Worm (Caenorhabditis elegans): ENCODE measurements around the gene npr-13.

Gene npr-13

DNA sequence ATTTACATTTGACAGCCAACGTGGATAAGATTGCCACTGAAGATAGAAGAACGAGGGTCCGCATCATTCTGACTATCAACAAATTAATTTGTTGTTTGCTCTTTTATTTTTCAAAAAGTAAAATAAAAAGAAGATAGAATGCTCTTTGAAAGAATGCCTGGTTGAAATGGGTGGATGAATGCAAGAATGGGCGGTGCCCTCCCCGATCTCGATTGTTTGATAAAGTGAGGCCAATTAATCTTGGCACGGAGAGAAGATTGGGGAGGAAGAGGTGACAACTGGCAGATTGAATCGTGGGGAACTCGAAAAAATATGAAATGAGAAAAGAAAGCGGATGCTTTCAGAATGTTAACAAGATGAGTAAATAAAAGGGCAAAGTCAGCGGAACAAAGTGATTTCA is 13.0 kb upstream of the npr-13 start, which contains the start of gene ZC412.3:
TSS of gene ZC412.3 (minus strand) at position 183 of the 400 bp plus-strand sequence.
- peak; percentile 10 for TF ChIP-seq unc-55 (GFP tag; optimal IDR thresholded peaks at IDR 0.05)
- peak; percentile 56 for TF ChIP-seq ceh-18 (tag; optimal IDR thresholded peaks at IDR 0.05)
- TF ChIP-seq ceh-48 (tag; optimal IDR thresholded peaks at IDR 0.05), result no peak
- TF ChIP-seq nhr-11 (tag; optimal IDR thresholded peaks at IDR 0.05), result no peak

DNA sequence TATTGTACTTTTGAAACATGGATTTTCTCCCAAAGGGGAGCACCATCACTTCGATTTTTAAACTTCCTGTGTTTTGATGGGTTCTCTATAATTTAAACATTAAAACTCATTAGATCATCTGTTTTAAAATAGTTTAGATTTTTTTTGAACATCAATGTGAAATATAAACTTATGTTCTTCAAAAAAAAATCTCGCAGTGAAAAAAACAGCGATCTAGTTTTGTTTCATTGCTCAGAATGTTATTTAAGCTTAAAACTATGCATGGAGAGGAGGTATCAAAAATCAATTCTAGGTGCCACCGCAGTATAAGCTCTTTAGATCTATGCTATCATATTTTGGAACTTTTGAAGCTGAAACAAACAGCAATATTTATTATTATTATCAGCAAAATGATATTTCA is 9.8 kb upstream of the npr-13 start, which contains the start of gene gcy-14:
TSS of gene gcy-14 (minus strand) at position 101 of the 400 bp plus-strand sequence.
- TF ChIP-seq C08G9.2 (tag; optimal IDR thresholded peaks at IDR 0.05) (no peak), mec-3 (tag; optimal IDR thresholded peaks at IDR 0.05; ENCODE audit: borderline replicate concordance) (no peak), elt-2 (tag; optimal IDR thresholded peaks at IDR 0.05) (no peak), sdc-2 (tag; optimal IDR thresholded peaks at IDR 0.05) (no peak), ceh-30 (tag; optimal IDR thresholded peaks at IDR 0.05) (no peak), eyg-1 (tag; optimal IDR thresholded peaks at IDR 0.05) (no peak), K09A11.1 (tag; optimal IDR thresholded peaks at IDR 0.05; ENCODE audit: insufficient read depth) (no peak), fkh-6 (tag; optimal IDR thresholded peaks at IDR 0.05) (no peak), Y22D7AL.16 (tag; optimal IDR thresholded peaks at IDR 0.05) (no peak), hlh-8 (tag; optimal IDR thresholded peaks at IDR 0.05) (no peak), ceh-14 (tag; optimal IDR thresholded peaks at IDR 0.05) (no peak), hlh-15 (tag; optimal IDR thresholded peaks at IDR 0.05) (no peak), elt-4 (tag; optimal IDR thresholded peaks at IDR 0.05) (no peak), ceh-6 (GFP tag; optimal IDR thresholded peaks at IDR 0.05) (no peak)

DNA sequence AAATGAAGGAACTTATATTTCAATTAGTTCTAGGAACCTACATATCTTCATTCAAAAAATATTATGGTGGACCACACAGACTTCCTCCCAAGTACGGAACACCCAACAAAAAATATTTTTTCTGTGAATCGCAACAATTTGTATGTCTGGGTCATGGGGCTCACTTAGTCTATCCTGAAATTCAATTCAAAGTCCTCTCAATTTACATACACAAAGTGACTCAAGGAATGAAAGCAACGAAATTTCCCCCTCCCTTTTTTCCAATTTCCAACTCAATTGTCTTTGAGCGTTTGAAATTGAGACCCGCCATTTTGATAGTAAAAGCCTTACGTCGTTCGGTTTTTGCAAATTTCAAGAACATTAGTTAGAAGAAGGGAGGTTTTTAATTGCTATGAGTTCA is 977 bp upstream of the npr-13 start:
- TF ChIP-seq pros-1 (tag; optimal IDR thresholded peaks at IDR 0.05), result no peak
- TF ChIP-seq unc-42 (tag; optimal IDR thresholded peaks at IDR 0.05), result peak; percentile 46

DNA sequence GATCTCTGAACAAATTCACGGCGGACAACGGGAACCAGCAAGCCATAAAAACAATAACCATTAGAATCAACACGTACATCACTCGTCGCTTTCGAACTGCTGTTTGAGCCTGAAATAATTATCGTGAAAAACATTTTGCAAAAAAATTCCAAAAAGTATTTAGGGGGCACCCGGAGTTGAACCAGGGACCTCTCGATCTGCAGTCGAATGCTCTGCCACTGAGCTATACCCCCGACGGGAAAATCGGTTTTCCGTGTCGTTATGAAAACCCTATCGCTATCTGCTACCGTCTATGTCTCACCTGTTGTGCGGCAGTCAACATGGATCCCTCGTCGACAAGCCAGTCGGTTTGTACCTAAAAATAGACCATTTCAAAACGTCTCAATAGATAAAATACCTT is 2.8 kb downstream of the npr-13 start:
- TF ChIP-seq elt-4 (tag; optimal IDR thresholded peaks at IDR 0.05), result no peak
- peak; percentile 28 for TF ChIP-seq ceh-34 (tag; optimal IDR thresholded peaks at IDR 0.05)
- no peak; the same call in 1 of the 2 replicates for TF ChIP-seq unc-3 (GFP tag; conservative IDR thresholded peaks at IDR 0.05)
- TF ChIP-seq unc-3 (tag; optimal IDR thresholded peaks at IDR 0.05), result peak; percentile 32
- TF ChIP-seq sox-2 (GFP tag; IDR thresholded peaks at IDR 0.05), result no peak
- TF ChIP-seq hlh-13 (GFP tag; optimal IDR thresholded peaks at IDR 0.05), result peak; percentile 46
- TF ChIP-seq ceh-6 (GFP tag; optimal IDR thresholded peaks at IDR 0.05), result peak; percentile 47
- no peak for TF ChIP-seq fkh-6 (tag; optimal IDR thresholded peaks at IDR 0.05)
- TF ChIP-seq odd-2 (tag; optimal IDR thresholded peaks at IDR 0.05), result no peak
- no peak for TF ChIP-seq syd-9 (tag; optimal IDR thresholded peaks at IDR 0.05)
- TF ChIP-seq fkh-10 (GFP tag; optimal IDR thresholded peaks at IDR 0.05), result no peak
- peak; percentile 35 for TF ChIP-seq ceh-48 (tag; optimal IDR thresholded peaks at IDR 0.05)
- TF ChIP-seq pros-1 (tag; optimal IDR thresholded peaks at IDR 0.05), result no peak
- peak; percentile 1 for TF ChIP-seq ceh-18 (tag; optimal IDR thresholded peaks at IDR 0.05)
- TF ChIP-seq Y22D7AL.16 (tag; optimal IDR thresholded peaks at IDR 0.05), result no peak
- peak; percentile 44 for TF ChIP-seq C08G9.2 (tag; optimal IDR thresholded peaks at IDR 0.05)
- TF ChIP-seq ceh-2 (tag; optimal IDR thresholded peaks at IDR 0.05), result peak; percentile 32
- no peak for TF ChIP-seq pag-3 (tag; optimal IDR thresholded peaks at IDR 0.05; ENCODE audit: borderline replicate concordance)
- peak; percentile 40 for TF ChIP-seq madf-2 (tag; optimal IDR thresholded peaks at IDR 0.05)
- TF ChIP-seq nhr-232 (tag; optimal IDR thresholded peaks at IDR 0.05), result peak; percentile 31
- peak; percentile 51 for TF ChIP-seq hlh-6 (tag; optimal IDR thresholded peaks at IDR 0.05)
- TF ChIP-seq sox-4 (tag; optimal IDR thresholded peaks at IDR 0.05), result peak; percentile 15
- TF ChIP-seq ets-4 (tag; optimal IDR thresholded peaks at IDR 0.05), result no peak
- TF ChIP-seq gmeb-2 (tag; optimal IDR thresholded peaks at IDR 0.05), result peak; percentile 44
- no peak for TF ChIP-seq unc-42 (tag; optimal IDR thresholded peaks at IDR 0.05)
- TF ChIP-seq ztf-16 (tag; optimal IDR thresholded peaks at IDR 0.05), result peak; percentile 11
- no peak for TF ChIP-seq ahr-1 (tag; optimal IDR thresholded peaks at IDR 0.05)
- TF ChIP-seq K02D7.2 (tag; optimal IDR thresholded peaks at IDR 0.05), result no peak
- TF ChIP-seq sdc-2 (tag; optimal IDR thresholded peaks at IDR 0.05), result peak; percentile 6
- TF ChIP-seq fax-1 (tag; optimal IDR thresholded peaks at IDR 0.05), result peak; percentile 23
- no peak for TF ChIP-seq hlh-30 (tag; optimal IDR thresholded peaks at IDR 0.05; ENCODE audit: insufficient read depth)
- TF ChIP-seq hlh-8 (tag; optimal IDR thresholded peaks at IDR 0.05), result no peak
- TF ChIP-seq pat-9 (tag; optimal IDR thresholded peaks at IDR 0.05), result peak; percentile 30
- TF ChIP-seq ceh-22 (tag; optimal IDR thresholded peaks at IDR 0.05), result no peak
- TF ChIP-seq C38D4.7 (GFP tag; optimal IDR thresholded peaks at IDR 0.05), result peak; percentile 57
- no peak for TF ChIP-seq F13H6.1 (tag; optimal IDR thresholded peaks at IDR 0.05)
- TF ChIP-seq pax-1 (tag; optimal IDR thresholded peaks at IDR 0.05), result no peak

All from whole organism, late embryonic.